Fruit fly (Drosophila melanogaster) whole organism, pupa: ENCODE results near the gene CG7530.

Source experiments
- CG10348 ChIP-seq: fragments of 200-800 bp; sonication (Bioruptor generic); IDR thresholded peaks from 2 replicates; pipeline ENCODE4 v1.3.6; 2022; ENCODE audit warnings: missing biosample characterization, missing genetic modification characterization
- CG12605 ChIP-seq: fragments of 200-800 bp; sonication (Bioruptor generic); IDR thresholded peaks from 2 replicates; pipeline ENCODE4 v1.3.6; 2022; ENCODE audit warnings: missing biosample characterization, missing genetic modification characterization
- CG13204 ChIP-seq: fragments of 200-800 bp; sonication (Bioruptor generic); optimal IDR thresholded peaks from 2 replicates; lab custom pipeline; 2018; ENCODE audit warnings: missing biosample characterization, mild to moderate bottlenecking, missing genetic modification characterization, moderate library complexity
- CG14655 ChIP-seq: fragments of 200-800 bp; sonication (Bioruptor generic); optimal IDR thresholded peaks from 3 replicates; lab custom pipeline; 2017; ENCODE audit warnings: mild to moderate bottlenecking, missing biosample characterization, missing genetic modification reagents, missing genetic modification characterization
- CG15710 ChIP-seq: fragments of 200-800 bp; sonication (Bioruptor generic); optimal IDR thresholded peaks from 2 replicates; lab custom pipeline; 2018; ENCODE audit warnings: missing biosample characterization, mild to moderate bottlenecking, missing genetic modification characterization, moderate library complexity
- CG17806 ChIP-seq: fragments of 200-800 bp; sonication (Bioruptor generic); optimal IDR thresholded peaks from 2 replicates; lab custom pipeline; 2018; ENCODE audit warnings: missing biosample characterization, mild to moderate bottlenecking, missing genetic modification characterization, moderate library complexity
- CG32121 ChIP-seq: fragments of 200-800 bp; sonication (Bioruptor generic); IDR thresholded peaks from 2 replicates; pipeline ENCODE4 v1.3.6; 2022; ENCODE audit warnings: missing biosample characterization, missing genetic modification characterization
- CG34367 ChIP-seq: fragments of 200-800 bp; sonication (Bioruptor generic); optimal IDR thresholded peaks from 2 replicates; lab custom pipeline; 2018; ENCODE audit warnings: missing biosample characterization, mild to moderate bottlenecking, missing genetic modification characterization
- CG4496 ChIP-seq: fragments of 200-800 bp; sonication (Bioruptor generic); IDR thresholded peaks from 3 replicates; pipeline ENCODE4 v1.3.6; 2022; ENCODE audit warnings: missing biosample characterization, missing genetic modification characterization
- CG8159 ChIP-seq: fragments of 200-800 bp; sonication (Bioruptor generic); optimal IDR thresholded peaks from 3 replicates; lab custom pipeline; 2018; ENCODE audit warnings: missing biosample characterization, mild to moderate bottlenecking, missing genetic modification characterization, moderate library complexity
- CG8301 ChIP-seq: fragments of 200-800 bp; sonication (Bioruptor generic); optimal IDR thresholded peaks from 2 replicates; lab custom pipeline; 2018; ENCODE audit warnings: missing biosample characterization, mild to moderate bottlenecking, missing genetic modification characterization
- CG9948 ChIP-seq: fragments of 200-800 bp; sonication (Bioruptor generic); optimal IDR thresholded peaks from 2 replicates; lab custom pipeline; 2018; ENCODE audit warnings: missing biosample characterization, mild to moderate bottlenecking, missing genetic modification characterization, moderate library complexity
- D1 ChIP-seq: fragments of 200-800 bp; sonication (Bioruptor generic); optimal IDR thresholded peaks from 2 replicates; lab custom pipeline; 2018; ENCODE audit warnings: missing biosample characterization, mild to moderate bottlenecking, missing genetic modification characterization, moderate library complexity
- EcR ChIP-seq: fragments of 200-800 bp; sonication (Bioruptor generic); optimal IDR thresholded peaks from 3 replicates; lab custom pipeline; 2019; ENCODE audit warnings: missing biosample characterization, missing genetic modification characterization, mild to moderate bottlenecking, moderate library complexity, missing genetic modification reagents
- Ets98B ChIP-seq: fragments of 200-800 bp; sonication (Bioruptor generic); IDR thresholded peaks from 2 replicates; pipeline ENCODE4 v1.3.6; 2022; ENCODE audit warnings: missing biosample characterization, missing genetic modification characterization
- Pif1A ChIP-seq: fragments of 200-800 bp; sonication (Bioruptor generic); optimal IDR thresholded peaks from 3 replicates; lab custom pipeline; 2016; ENCODE audit warnings: missing biosample characterization, missing genetic modification characterization
- Pif1B ChIP-seq: fragments of 200-800 bp; sonication (Bioruptor generic); optimal IDR thresholded peaks from 3 replicates; lab custom pipeline; 2016; ENCODE audit warnings: missing biosample characterization, missing genetic modification characterization
- Snoo ChIP-seq: fragments of 200-800 bp; sonication (Bioruptor generic); optimal IDR thresholded peaks from 3 replicates; lab custom pipeline; 2017; ENCODE audit warnings: missing biosample characterization, mild to moderate bottlenecking, missing genetic modification characterization, inconsistent platforms
- fd96Ca ChIP-seq: fragments of 200-800 bp; sonication (Bioruptor generic); IDR thresholded peaks from 3 replicates; pipeline ENCODE4 v1.3.6; 2022; ENCODE audit warnings: missing biosample characterization, missing genetic modification characterization
- gl ChIP-seq: fragments of 200-800 bp; sonication (Bioruptor generic); optimal IDR thresholded peaks from 2 replicates; lab custom pipeline; 2018; ENCODE audit warnings: missing biosample characterization, mild to moderate bottlenecking, missing genetic modification characterization
- rn ChIP-seq: fragments of 200-800 bp; sonication (Bioruptor generic); IDR thresholded peaks from 2 replicates; pipeline ENCODE4 v1.3.6; 2022; ENCODE audit warnings: missing biosample characterization, missing genetic modification characterization

Gene CG7530

dm6 chr3R:14742064-14742463 lies 10.8 kb upstream of the CG7530 start:
- peak; percentile 56 for TF ChIP-seq EcR (GFP tag; lab: Kevin White, UChicago)
- TF ChIP-seq CG13204 (GFP tag; lab: Kevin White, UChicago): peak; percentile 97
- no peak for TF ChIP-seq Pif1A
- TF ChIP-seq CG4496: 0 out of 3 replicates have a peak, but pooled peaks have one; percentile 22

- TF ChIP-seq CG8301 (tag; lab: Kevin White, UChicago) (no peak), CG10348 (GFP tag; lab: Robert Waterston, UW) (no peak), Ets98B (GFP tag; lab: Robert Waterston, UW) (peak; percentile 53), Pif1B (GFP tag; lab: Kevin White, UChicago) (peak; percentile 67), fd96Ca (peak; percentile 48; the same call in 1 of the 3 replicates), Pif1A (no peak), CG4496 (peak; percentile 69)
- TF ChIP-seq, all 21 proteins: peak for 4
Measured at dm6 chr3R:14741192-14741915, 10.0 kb upstream of the CG7530 start, which contains the start of the genes eff and jvl. Gene eff, minus strand, starts transcription at chr3R:14741319. Gene jvl, plus strand, starts transcription at chr3R:14741582.

dm6 chr3R:14740658-14741191 lies 9.4 kb upstream of the CG7530 start:
- peak; percentile 44 for TF ChIP-seq Pif1A
- TF ChIP-seq CG8159 (tag; lab: Kevin White, UChicago): peak; percentile 13
- TF ChIP-seq Pif1B (GFP tag; lab: Kevin White, UChicago): peak; percentile 8
- peak; percentile 55 for TF ChIP-seq Ets98B (GFP tag; lab: Robert Waterston, UW)
- no peak for TF ChIP-seq CG17806 (tag; lab: Kevin White, UChicago)
- TF ChIP-seq Snoo: peak; percentile 57
- TF ChIP-seq EcR (GFP tag; lab: Kevin White, UChicago): peak; percentile 26
- TF ChIP-seq CG13204 (GFP tag; lab: Kevin White, UChicago): peak; percentile 21
- TF ChIP-seq D1 (tag; lab: Kevin White, UChicago): no peak
- no peak for TF ChIP-seq CG10348 (GFP tag; lab: Robert Waterston, UW)
- peak; percentile 10 for TF ChIP-seq CG8301 (tag; lab: Kevin White, UChicago)
- peak; percentile 41 for TF ChIP-seq CG14655 (GFP tag; lab: Kevin White, UChicago)
- peak; percentile 49; the same call in 1 of the 3 replicates for TF ChIP-seq CG4496
- TF ChIP-seq CG9948: peak; percentile 14
- peak; percentile 37 for TF ChIP-seq CG15710 (tag; lab: Kevin White, UChicago)
- 0 out of 2 replicates have a peak, but pooled peaks have one; percentile 34 for TF ChIP-seq CG32121 (GFP tag; lab: Robert Waterston, UW)
- TF ChIP-seq CG34367 (tag; lab: Kevin White, UChicago): peak; percentile 12
- 0 out of 3 replicates have a peak, but pooled peaks have one; percentile 50 for TF ChIP-seq fd96Ca
- peak; percentile 43 for TF ChIP-seq CG12605 (GFP tag; lab: Robert Waterston, UW)
- no peak for TF ChIP-seq rn (GFP tag; lab: Robert Waterston, UW)
- TF ChIP-seq gl: no peak

- no peak for TF ChIP-seq CG9948
- no peak for TF ChIP-seq CG34367 (tag; lab: Kevin White, UChicago)
- TF ChIP-seq CG13204 (GFP tag; lab: Kevin White, UChicago): no peak
- no peak for TF ChIP-seq CG17806 (tag; lab: Kevin White, UChicago)
- no peak for TF ChIP-seq CG12605 (GFP tag; lab: Robert Waterston, UW)
- no peak for TF ChIP-seq CG4496
- no peak for TF ChIP-seq CG8159 (tag; lab: Kevin White, UChicago)
- no peak for TF ChIP-seq D1 (tag; lab: Kevin White, UChicago)
- no peak for TF ChIP-seq Pif1A
Measured at dm6 chr3R:14740253-14740522, 8.9 kb upstream of the CG7530 start.

- TF ChIP-seq CG32121 (GFP tag; lab: Robert Waterston, UW) (0 out of 2 replicates have a peak, but pooled peaks have one; percentile 13), gl (no peak), CG4496 (peak; percentile 42; the same call in 1 of the 3 replicates)
Measured at dm6 chr3R:14739501-14740252, 8.4 kb upstream of the CG7530 start.

- peak; percentile 70 for TF ChIP-seq Ets98B (GFP tag; lab: Robert Waterston, UW)
- TF ChIP-seq EcR (GFP tag; lab: Kevin White, UChicago): peak; percentile 25
- TF ChIP-seq CG13204 (GFP tag; lab: Kevin White, UChicago): peak; percentile 44
- no peak for TF ChIP-seq CG34367 (tag; lab: Kevin White, UChicago)
- TF ChIP-seq CG4496: peak; percentile 86
- no peak for TF ChIP-seq Pif1A
- no peak for TF ChIP-seq CG9948
- no peak for TF ChIP-seq Snoo
- TF ChIP-seq rn (GFP tag; lab: Robert Waterston, UW): no peak
- peak; percentile 76 for TF ChIP-seq CG32121 (GFP tag; lab: Robert Waterston, UW)
- peak; percentile 2 for TF ChIP-seq CG14655 (GFP tag; lab: Kevin White, UChicago)
- no peak for TF ChIP-seq CG8301 (tag; lab: Kevin White, UChicago)
- TF ChIP-seq CG17806 (tag; lab: Kevin White, UChicago): no peak
- TF ChIP-seq D1 (tag; lab: Kevin White, UChicago): no peak
- peak; percentile 22 for TF ChIP-seq CG8159 (tag; lab: Kevin White, UChicago)
- TF ChIP-seq CG15710 (tag; lab: Kevin White, UChicago): peak; percentile 19
- peak; percentile 47 for TF ChIP-seq gl
- peak; percentile 62; the same call in 2 of the 3 replicates for TF ChIP-seq fd96Ca
- TF ChIP-seq CG10348 (GFP tag; lab: Robert Waterston, UW): no peak
- peak; percentile 22 for TF ChIP-seq Pif1B (GFP tag; lab: Kevin White, UChicago)
- TF ChIP-seq CG12605 (GFP tag; lab: Robert Waterston, UW): peak; percentile 27; the same call in 1 of the 2 replicates
Measured at dm6 chr3R:14739088-14739487, 7.8 kb upstream of the CG7530 start.
